Worm (Caenorhabditis elegans) whole organism, L3 larva: ENCODE data around the gene ceh-76.

Experiments
- R02D3.7 ChIP-seq: fragments of 150-350 bp; optimal IDR thresholded peaks from 2 replicates; lab custom pipeline; 2014; ENCODE audit warnings: missing biosample characterization, missing genetic modification characterization
- ZK546.5 ChIP-seq: sonication (generic microtip); optimal IDR thresholded peaks from 2 replicates; lab custom pipeline; 2017; ENCODE audit warnings: missing biosample characterization, missing genetic modification characterization
- ama-1 ChIP-seq: fragments of 150-350 bp; optimal IDR thresholded peaks from 2 replicates; lab custom pipeline; 2018
- ceh-16 ChIP-seq: sonication (generic microtip); optimal IDR thresholded peaks from 2 replicates; lab custom pipeline; 2017; ENCODE audit warnings: missing biosample characterization, missing genetic modification characterization
- ceh-28 ChIP-seq: fragments of 150-350 bp; optimal IDR thresholded peaks from 2 replicates; lab custom pipeline; 2014; ENCODE audit warnings: missing biosample characterization, missing genetic modification reagents, missing genetic modification characterization
- ceh-82 ChIP-seq: fragments of 150-350 bp; optimal IDR thresholded peaks from 2 replicates; lab custom pipeline; 2014; ENCODE audit warnings: missing biosample characterization, missing genetic modification characterization
- daf-12 ChIP-seq: fragments of 150-350 bp; optimal IDR thresholded peaks from 2 replicates; lab custom pipeline; 2014; ENCODE audit warnings: missing biosample characterization, missing genetic modification reagents, missing genetic modification characterization
- egl-27 ChIP-seq: sonication (generic microtip); optimal IDR thresholded peaks from 4 replicates; lab custom pipeline; 2017; ENCODE audit warnings: missing biosample characterization, missing genetic modification reagents, missing genetic modification characterization
- egl-5 ChIP-seq: fragments of 150-350 bp; optimal IDR thresholded peaks from 2 replicates; lab custom pipeline; 2017; ENCODE audit warnings: missing biosample characterization, missing genetic modification reagents, missing genetic modification characterization, inconsistent platforms
- elt-2 ChIP-seq: sonication (generic microtip); optimal IDR thresholded peaks from 2 replicates; lab custom pipeline; 2016; ENCODE audit warnings: missing genetic modification reagents, mild to moderate bottlenecking, missing genetic modification characterization, missing compliant biosample characterization
- elt-3 ChIP-seq, 3 experiments: fragments of 150-350 bp in 1 of 3; sonication (generic microtip) in 2 of 3; optimal IDR thresholded peaks; 2 replicates in 2 of 3; 4 replicates in 1 of 3; lab custom pipeline; 2014 to 2017; ENCODE audit warnings: missing biosample characterization in 3 of 3, missing genetic modification characterization in 3 of 3
- fkh-10 ChIP-seq: sonication (generic microtip); optimal IDR thresholded peaks from 2 replicates; lab custom pipeline; 2017; ENCODE audit warnings: missing biosample characterization, missing genetic modification reagents, missing genetic modification characterization
- fos-1 ChIP-seq: fragments of 150-350 bp; optimal IDR thresholded peaks from 2 replicates; lab custom pipeline; 2014; ENCODE audit warnings: missing biosample characterization, missing genetic modification characterization
- hmg-11 ChIP-seq: sonication (generic microtip); optimal IDR thresholded peaks from 2 replicates; lab custom pipeline; 2016; ENCODE audit warnings: missing genetic modification characterization, missing compliant biosample characterization
- jun-1 ChIP-seq: fragments of 150-350 bp; optimal IDR thresholded peaks from 2 replicates; lab custom pipeline; 2014; ENCODE audit warnings: missing biosample characterization, missing genetic modification reagents, missing genetic modification characterization
- lin-15B ChIP-seq: fragments of 150-350 bp; optimal IDR thresholded peaks from 2 replicates; lab custom pipeline; 2014; ENCODE audit warnings: missing biosample characterization, missing genetic modification characterization
- lin-39 ChIP-seq: fragments of 150-350 bp; optimal IDR thresholded peaks from 2 replicates; lab custom pipeline; 2018; ENCODE audit warnings: missing biosample characterization, missing genetic modification reagents, missing genetic modification characterization
- lsy-12 ChIP-seq: sonication (generic microtip); optimal IDR thresholded peaks from 2 replicates; lab custom pipeline; 2016; ENCODE audit warnings: mild to moderate bottlenecking, missing genetic modification characterization, missing compliant biosample characterization
- mdl-1 ChIP-seq: fragments of 150-350 bp; optimal IDR thresholded peaks from 2 replicates; lab custom pipeline; 2014; ENCODE audit warnings: missing biosample characterization, missing genetic modification characterization
- mml-1 ChIP-seq: fragments of 150-350 bp; sonication (generic microtip); optimal IDR thresholded peaks from 3 replicates; lab custom pipeline; 2014; ENCODE audit warnings: missing biosample characterization, missing genetic modification characterization
- nfya-1 ChIP-seq: sonication (generic microtip); optimal IDR thresholded peaks from 2 replicates; lab custom pipeline; 2017; ENCODE audit warnings: missing genetic modification characterization, mild to moderate bottlenecking, missing compliant biosample characterization, antibody characterized with exemption, moderate library complexity; ENCODE audit not compliant: insufficient read depth
- nhr-237 ChIP-seq: fragments of 150-350 bp; optimal IDR thresholded peaks from 2 replicates; lab custom pipeline; 2014; ENCODE audit warnings: missing biosample characterization, missing genetic modification characterization
- nhr-43 ChIP-seq: sonication (generic microtip); optimal IDR thresholded peaks from 2 replicates; lab custom pipeline; 2016; ENCODE audit warnings: mild to moderate bottlenecking, missing genetic modification characterization, missing compliant biosample characterization; ENCODE audit not compliant: poor library complexity, severe bottlenecking
- nhr-76 ChIP-seq: fragments of 150-350 bp; sonication (generic microtip); optimal IDR thresholded peaks from 5 replicates; lab custom pipeline; 2014; ENCODE audit warnings: missing biosample characterization, missing genetic modification characterization
- nhr-77 ChIP-seq: fragments of 150-350 bp; optimal IDR thresholded peaks from 2 replicates; lab custom pipeline; 2014; ENCODE audit warnings: missing biosample characterization, missing genetic modification characterization
- pha-4 ChIP-seq: fragments of 150-350 bp; optimal IDR thresholded peaks from 2 replicates; lab custom pipeline; 2014; ENCODE audit warnings: missing biosample characterization, missing genetic modification reagents, missing genetic modification characterization
- pqm-1 ChIP-seq: fragments of 150-350 bp; optimal IDR thresholded peaks from 2 replicates; lab custom pipeline; 2017; ENCODE audit warnings: missing biosample characterization, missing genetic modification characterization, inconsistent platforms
- snpc-4 ChIP-seq: fragments of 150-350 bp; optimal IDR thresholded peaks from 2 replicates; lab custom pipeline; 2014; ENCODE audit warnings: missing biosample characterization, missing genetic modification characterization
- tbx-2 ChIP-seq: sonication (generic microtip); optimal IDR thresholded peaks from 2 replicates; lab custom pipeline; 2016; ENCODE audit warnings: mild to moderate bottlenecking, missing genetic modification characterization, missing compliant biosample characterization
- unc-39 ChIP-seq: sonication (generic microtip); optimal IDR thresholded peaks from 4 replicates; lab custom pipeline; 2017; ENCODE audit warnings: missing biosample characterization, missing genetic modification characterization
- unc-62 ChIP-seq: fragments of 150-350 bp; sonication (generic microtip); optimal IDR thresholded peaks from 4 replicates; lab custom pipeline; 2014; ENCODE audit warnings: missing biosample characterization, missing genetic modification reagents, missing genetic modification characterization
- zag-1 ChIP-seq: fragments of 150-350 bp; optimal IDR thresholded peaks from 2 replicates; lab custom pipeline; 2014; ENCODE audit warnings: missing biosample characterization, missing genetic modification characterization
- ztf-11 ChIP-seq: fragments of 150-350 bp; optimal IDR thresholded peaks from 2 replicates; lab custom pipeline; 2014; ENCODE audit warnings: missing biosample characterization, missing genetic modification characterization
- ztf-4 ChIP-seq: fragments of 150-350 bp; optimal IDR thresholded peaks from 2 replicates; lab custom pipeline; 2014; ENCODE audit warnings: missing biosample characterization, missing genetic modification characterization

The ceh-76 gene

DNA sequence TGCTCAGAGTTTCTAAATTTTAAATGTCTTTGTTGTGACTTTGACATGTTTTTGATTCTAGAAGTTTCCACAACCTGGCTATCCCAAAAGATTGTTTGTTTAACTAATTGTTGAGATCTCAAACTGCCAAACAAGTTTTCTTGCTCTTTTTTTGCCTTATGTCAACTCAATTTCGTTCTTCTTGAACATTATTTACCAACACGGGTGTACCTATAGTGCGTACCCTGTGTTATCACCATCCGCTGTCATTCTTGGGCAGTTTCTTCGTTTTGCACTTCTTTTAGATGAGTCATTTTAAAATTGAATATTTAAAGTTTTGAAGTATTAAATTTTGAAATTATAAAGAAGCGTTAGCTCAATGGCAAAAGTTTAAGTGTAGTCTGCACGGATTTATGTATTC lies 22.5 kb upstream of the ceh-76 start, which contains the start of gene sptl-2:
Gene sptl-2 (plus strand): TSS at position 280 of the 400 bp plus-strand sequence.
- TF ChIP-seq fos-1 (tag; lab: Kevin White, UChicago), result no peak
- peak; percentile 29 for TF ChIP-seq elt-2
- peak; percentile 67 for TF ChIP-seq pha-4 (tag; lab: Kevin White, UChicago)

DNA sequence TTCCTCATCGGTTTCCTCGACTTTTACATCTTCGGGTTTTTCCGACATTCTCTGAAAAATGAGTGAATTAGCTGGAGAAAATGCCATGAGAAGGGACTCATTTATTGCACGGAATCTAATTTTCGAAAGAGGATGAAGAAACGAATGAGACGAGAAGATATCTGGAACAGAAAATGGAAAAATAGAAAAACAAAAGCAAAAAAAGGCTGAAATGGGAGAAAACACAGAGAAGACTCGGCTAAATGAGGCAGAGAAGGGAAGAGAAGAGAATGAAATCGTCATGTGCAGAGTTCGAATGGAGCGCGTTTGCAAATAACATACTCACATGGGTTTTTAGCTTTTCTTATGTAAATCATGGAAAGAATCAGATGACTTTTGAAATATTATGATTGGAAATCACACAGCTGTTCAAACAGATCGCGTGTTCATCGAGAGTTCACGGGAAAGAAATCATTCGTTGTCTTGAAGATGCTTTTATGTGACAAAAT lies 19.5 kb upstream of the ceh-76 start, which contains the start of gene Y97E10AR.6:
Gene Y97E10AR.6 (minus strand): TSS at position 51 of the 488 bp plus-strand sequence.
- TF ChIP-seq egl-5 (tag; lab: Kevin White, UChicago) (peak; percentile 30), pha-4 (tag; lab: Kevin White, UChicago) (peak; percentile 47), unc-62 (GFP tag; lab: Kevin White, UChicago) (no peak), ceh-28 (tag; lab: Kevin White, UChicago) (no peak), ceh-82 (tag; lab: Kevin White, UChicago) (no peak), elt-2 (peak; percentile 9), snpc-4 (tag; lab: Kevin White, UChicago) (peak; percentile 61), ama-1 (peak; percentile 7), nfya-1 (tag; lab: Kevin White, UChicago) (peak; percentile 42), lin-15B (tag; lab: Kevin White, UChicago) (peak; percentile 66), mml-1 (no peak), unc-39 (tag; lab: Kevin White, UChicago) (no peak), fkh-10 (GFP tag; lab: Kevin White, UChicago) (no peak)

DNA sequence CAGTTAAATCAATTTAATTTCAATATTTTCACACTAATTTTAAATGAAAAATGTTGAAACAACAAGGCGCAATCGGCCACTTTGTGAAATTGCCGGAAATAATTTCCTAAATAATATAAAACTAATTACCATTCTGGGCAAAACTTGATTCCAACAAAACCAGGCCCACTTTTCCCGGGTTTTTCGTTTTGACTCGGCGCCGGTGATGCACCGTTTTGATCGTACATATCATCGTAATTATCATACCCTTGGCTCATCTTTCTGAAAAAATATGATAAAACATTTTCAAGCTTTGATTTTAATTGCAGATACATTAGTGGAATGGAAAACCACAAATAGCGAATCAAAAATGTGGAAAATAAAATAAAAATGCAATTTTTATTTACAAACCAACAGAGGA lies 17.6 kb upstream of the ceh-76 start, which contains the start of gene rpb-9:
Gene rpb-9 (minus strand): TSS at position 314 of the 400 bp plus-strand sequence.
- TF ChIP-seq tbx-2 (tag; lab: Kevin White, UChicago) (no peak), ZK546.5 (tag; lab: Kevin White, UChicago) (no peak), ama-1 (peak; percentile 26), pha-4 (tag; lab: Kevin White, UChicago) (peak; percentile 14), jun-1 (tag; lab: Kevin White, UChicago) (no peak)
- TF ChIP-seq, all 47 proteins: peak for 2

DNA sequence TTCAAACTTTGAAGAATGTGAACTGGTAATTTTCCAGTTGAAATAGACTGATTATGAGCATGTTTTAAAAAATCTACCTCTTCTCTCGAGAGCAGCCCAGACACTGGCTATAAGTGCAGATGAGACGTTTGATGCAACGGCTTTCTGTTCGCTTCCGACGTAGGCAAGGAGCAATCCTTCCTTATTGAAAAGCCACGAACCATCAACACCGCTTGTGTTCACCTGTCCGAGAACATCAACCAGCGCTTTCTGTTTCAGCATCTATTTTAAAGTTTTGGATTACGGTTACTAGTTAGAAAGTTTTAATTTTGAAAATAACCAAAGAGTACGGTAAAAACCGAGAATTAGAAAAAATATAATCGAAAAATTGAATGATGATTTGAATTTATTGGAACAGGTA lies 16.4 kb upstream of the ceh-76 start, which contains the start of gene lmtr-2:
Gene lmtr-2 (minus strand): TSS at position 261 of the 400 bp plus-strand sequence.
- TF ChIP-seq egl-5 (tag; lab: Kevin White, UChicago) (no peak), ceh-82 (tag; lab: Kevin White, UChicago) (no peak), lin-39 (tag; lab: Kevin White, UChicago) (no peak), elt-2 (no peak), egl-27 (tag; lab: Kevin White, UChicago) (no peak), mdl-1 (tag; lab: Kevin White, UChicago) (no peak), ceh-16 (tag; lab: Kevin White, UChicago) (no peak), zag-1 (tag; lab: Kevin White, UChicago) (no peak), fkh-10 (GFP tag; lab: Kevin White, UChicago) (no peak), snpc-4 (tag; lab: Kevin White, UChicago) (no peak), pqm-1 (tag; lab: Kevin White, UChicago) (no peak), daf-12 (tag; lab: Kevin White, UChicago) (no peak), nhr-43 (tag; lab: Kevin White, UChicago) (no peak), ztf-11 (tag; lab: Kevin White, UChicago) (no peak), unc-39 (tag; lab: Kevin White, UChicago) (no peak), hmg-11 (no peak), nhr-237 (tag; lab: Kevin White, UChicago) (no peak), nhr-76 (no peak), ztf-4 (no peak), lsy-12 (no peak)

DNA sequence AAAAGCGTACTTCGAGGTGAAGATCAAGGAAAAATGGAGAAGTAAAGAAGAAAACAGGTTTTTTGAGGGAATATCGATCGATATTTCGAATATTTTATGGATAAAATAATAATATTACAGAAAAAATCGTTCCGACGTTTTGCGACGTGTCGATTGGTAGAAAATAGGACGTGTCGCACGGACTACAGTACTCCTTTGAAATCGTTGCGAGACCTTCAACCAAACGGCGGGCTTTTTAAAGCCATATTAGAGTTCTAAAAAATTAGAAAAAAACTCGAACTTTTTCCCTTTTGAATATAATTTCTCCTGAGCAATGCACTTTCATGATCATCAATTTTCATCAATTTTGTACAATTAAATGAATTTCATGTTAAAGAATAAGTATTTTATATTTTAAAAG lies 15.6 kb upstream of the ceh-76 start, which contains the start of gene Y97E10AR.4:
Gene Y97E10AR.4 (minus strand): TSS at position 131 of the 400 bp plus-strand sequence.
- no peak for TF ChIP-seq ZK546.5 (tag; lab: Kevin White, UChicago)
- TF ChIP-seq lin-15B (tag; lab: Kevin White, UChicago), result no peak
- no peak for TF ChIP-seq tbx-2 (tag; lab: Kevin White, UChicago)
- TF ChIP-seq lin-39 (tag; lab: Kevin White, UChicago), result no peak
- no peak for TF ChIP-seq nhr-43 (tag; lab: Kevin White, UChicago)
- TF ChIP-seq nhr-77 (tag; lab: Kevin White, UChicago), result no peak
- TF ChIP-seq R02D3.7 (tag; lab: Kevin White, UChicago), result no peak
- no peak for TF ChIP-seq nhr-237 (tag; lab: Kevin White, UChicago)
- TF ChIP-seq unc-62 (GFP tag; lab: Kevin White, UChicago), result no peak
- no peak for TF ChIP-seq ceh-16 (tag; lab: Kevin White, UChicago)
- no peak for TF ChIP-seq elt-3 (tag; optimal IDR thresholded peaks at IDR 0.05; lab: Kevin White, UChicago)
